Fruit fly (Drosophila melanogaster): Measurements from ENCODE around the gene CG4281.

Gene CG4281

dm6 chrX:2041312-2041918 is 23.5 kb downstream of the CG4281 start, which contains the start of gene CG4313:
CG4313 (plus strand) TSS chrX:2041868.
- TF ChIP-seq Myc (optimal IDR thresholded peaks at IDR 0.05), result peak; percentile 89
- peak; percentile 80 for TF ChIP-seq HLH106 (tag; optimal IDR thresholded peaks at IDR 0.05)
- TF ChIP-seq CG9705 (GFP tag; optimal IDR thresholded peaks at IDR 0.05), result peak; percentile 64
- TF ChIP-seq jim (GFP tag; optimal IDR thresholded peaks at IDR 0.05), result no peak
- TF ChIP-seq woc (GFP tag; optimal IDR thresholded peaks at IDR 0.05), result peak; percentile 82
- peak; percentile 72 for TF ChIP-seq ey (GFP tag; optimal IDR thresholded peaks at IDR 0.05)
- TF ChIP-seq Dif (GFP tag; optimal IDR thresholded peaks at IDR 0.05; ENCODE audit: partially characterized antibody), result no peak
- no peak for TF ChIP-seq Hr83 (GFP tag; optimal IDR thresholded peaks at IDR 0.05; ENCODE audit: poor library complexity, severe bottlenecking)
- TF ChIP-seq OdsH (GFP tag; optimal IDR thresholded peaks at IDR 0.05), result peak; percentile 67
- TF ChIP-seq pan (optimal IDR thresholded peaks at IDR 0.05), result no peak
- TF ChIP-seq fru (GFP tag; optimal IDR thresholded peaks at IDR 0.05), result peak; percentile 80
- peak; percentile 68 for TF ChIP-seq Hnf4 (GFP tag; optimal IDR thresholded peaks at IDR 0.05)
- no peak for TF ChIP-seq Mio (GFP tag; optimal IDR thresholded peaks at IDR 0.05)
- TF ChIP-seq Rel (GFP tag; optimal IDR thresholded peaks at IDR 0.05), result no peak
- TF ChIP-seq Rel (tag; optimal IDR thresholded peaks at IDR 0.05), result peak; percentile 28
- no peak for TF ChIP-seq usp (GFP tag; optimal IDR thresholded peaks at IDR 0.05)
- no peak for TF ChIP-seq brk (GFP tag; optimal IDR thresholded peaks at IDR 0.05)
- peak; percentile 67 for TF ChIP-seq rgr (GFP tag; optimal IDR thresholded peaks at IDR 0.05)
- TF ChIP-seq Sp1 (GFP tag; optimal IDR thresholded peaks at IDR 0.05), result peak; percentile 74
- peak; percentile 33 for TF ChIP-seq GATAd (GFP tag; optimal IDR thresholded peaks at IDR 0.05)
- no peak for TF ChIP-seq Vsx2 (GFP tag; optimal IDR thresholded peaks at IDR 0.05; ENCODE audit: partially characterized antibody)
- TF ChIP-seq lola (GFP tag; optimal IDR thresholded peaks at IDR 0.05), result no peak
- peak; percentile 41 for TF ChIP-seq sage (GFP tag; optimal IDR thresholded peaks at IDR 0.05)
- peak; percentile 60 for TF ChIP-seq dmrt93B (GFP tag; optimal IDR thresholded peaks at IDR 0.05)
- TF ChIP-seq CrebA (GFP tag; optimal IDR thresholded peaks at IDR 0.05; ENCODE audit: borderline replicate concordance), result no peak
- peak; percentile 54 for TF ChIP-seq sv (GFP tag; optimal IDR thresholded peaks at IDR 0.05)
- peak; percentile 81 for TF ChIP-seq h (GFP tag; optimal IDR thresholded peaks at IDR 0.05)
- TF ChIP-seq br (GFP tag; optimal IDR thresholded peaks at IDR 0.05), result peak; percentile 75
- TF ChIP-seq N (GFP tag; optimal IDR thresholded peaks at IDR 0.05), result no peak
- TF ChIP-seq Jra (GFP tag; optimal IDR thresholded peaks at IDR 0.05), result peak; percentile 76
- peak in 1 of 2 experiments; percentile 81 for TF ChIP-seq foxo (GFP tag; optimal IDR thresholded peaks at IDR 0.05)
- TF ChIP-seq psq (GFP tag; optimal IDR thresholded peaks at IDR 0.05), result peak; percentile 60
- no peak for TF ChIP-seq CG32264 (GFP tag; optimal IDR thresholded peaks at IDR 0.05)
- TF ChIP-seq Dfd (GFP tag; optimal IDR thresholded peaks at IDR 0.05), result no peak

- TF ChIP-seq sv (GFP tag; optimal IDR thresholded peaks at IDR 0.05) (no peak), Hnf4 (GFP tag; optimal IDR thresholded peaks at IDR 0.05) (no peak), Dif (GFP tag; optimal IDR thresholded peaks at IDR 0.05; ENCODE audit: partially characterized antibody) (no peak), ey (GFP tag; optimal IDR thresholded peaks at IDR 0.05) (no peak), Hr78 (GFP tag; optimal IDR thresholded peaks at IDR 0.05) (no peak), usp (GFP tag; optimal IDR thresholded peaks at IDR 0.05) (no peak), Abd-B (GFP tag; optimal IDR thresholded peaks at IDR 0.05) (no peak), psq (GFP tag; optimal IDR thresholded peaks at IDR 0.05) (no peak), N (GFP tag; optimal IDR thresholded peaks at IDR 0.05) (no peak), brk (GFP tag; optimal IDR thresholded peaks at IDR 0.05) (no peak), dl (GFP tag; optimal IDR thresholded peaks at IDR 0.05; ENCODE audit: insufficient read depth in 1 of 2, partially characterized antibody in 2 of 2) (no peak), rgr (GFP tag; optimal IDR thresholded peaks at IDR 0.05) (no peak), Jra (GFP tag; optimal IDR thresholded peaks at IDR 0.05) (no peak), CG9705 (GFP tag; optimal IDR thresholded peaks at IDR 0.05) (no peak), lola (GFP tag; optimal IDR thresholded peaks at IDR 0.05) (no peak), jim (GFP tag; optimal IDR thresholded peaks at IDR 0.05) (no peak)
These were observed 27.3 kb downstream of the CG4281 start for dm6 chrX:2037605-2038004.
